Fruit fly (Drosophila melanogaster): ENCODE results near the gene Tmf.
A peak's percentile ranks its signal among the peaks of the same experiment; 100 is the strongest.

The Tmf gene

DNA sequence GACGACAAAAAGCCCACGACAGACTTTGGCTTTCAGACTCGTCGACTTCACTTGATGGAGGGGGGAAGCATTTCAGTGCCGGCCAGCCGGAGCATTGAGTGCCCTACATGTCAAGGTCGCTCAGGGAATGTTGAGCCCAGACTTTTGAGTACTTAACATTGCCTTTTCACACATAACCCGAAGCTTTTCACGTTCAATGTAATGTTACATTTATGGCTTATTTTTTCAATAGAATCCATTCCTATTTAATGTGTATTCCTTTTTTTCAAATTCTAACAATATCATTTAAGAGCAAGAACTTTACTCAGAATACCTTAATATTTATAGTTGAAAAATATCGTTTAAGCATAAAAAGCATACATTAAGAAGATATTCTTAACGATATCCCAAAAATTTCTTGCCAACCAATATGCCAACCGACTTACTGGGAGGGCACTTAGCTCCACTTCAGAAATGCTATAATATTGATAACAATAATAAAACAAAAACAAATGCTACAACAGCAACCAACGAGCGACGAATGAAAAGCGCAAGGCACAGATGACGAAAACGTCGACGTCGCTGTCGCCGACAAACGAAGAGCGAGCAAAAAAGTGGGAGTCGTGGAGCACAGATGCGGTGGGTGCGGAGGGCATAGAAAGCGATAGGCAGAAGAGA lies 15.7 kb downstream of the Tmf start (continued):
- TF ChIP-seq zfh1 (GFP tag; IDR thresholded peaks at IDR 0.05) = peak; percentile 60
- peak; percentile 12; the same call in 1 of the 2 replicates for TF ChIP-seq Ravus (GFP tag; IDR thresholded peaks at IDR 0.05)
- TF ChIP-seq CG10959 (GFP tag; IDR thresholded peaks at IDR 0.05) = no peak
- no peak for TF ChIP-seq HLHmδ (GFP tag; optimal IDR thresholded peaks at IDR 0.05)
- peak; percentile 73 for TF ChIP-seq CG17385 (GFP tag; optimal IDR thresholded peaks at IDR 0.05)
- peak; percentile 88 for TF ChIP-seq Adf1 (GFP tag; IDR thresholded peaks at IDR 0.05)
- TF ChIP-seq CG17829 (tag; optimal IDR thresholded peaks at IDR 0.05) = peak; percentile 76
- TF ChIP-seq Poxn (GFP tag; IDR thresholded peaks at IDR 0.05) = no peak
- no peak for TF ChIP-seq ac (GFP tag; optimal IDR thresholded peaks at IDR 0.05)
- TF ChIP-seq eyg (GFP tag; optimal IDR thresholded peaks at IDR 0.05) = no peak
- no peak for TF ChIP-seq da (GFP tag; optimal IDR thresholded peaks at IDR 0.05)
- no peak for TF ChIP-seq crp (GFP tag; optimal IDR thresholded peaks at IDR 0.05)
- TF ChIP-seq fu2 (GFP tag; optimal IDR thresholded peaks at IDR 0.05) = no peak
- no peak for TF ChIP-seq CG10321 (GFP tag; IDR thresholded peaks at IDR 0.05)
- TF ChIP-seq CG14667 (GFP tag; IDR thresholded peaks at IDR 0.05) = 0 out of 2 replicates have a peak, but pooled peaks have one; percentile 44
- TF ChIP-seq btn (GFP tag; optimal IDR thresholded peaks at IDR 0.05) = peak; percentile 43
- TF ChIP-seq phol (tag; optimal IDR thresholded peaks at IDR 0.05) = peak; percentile 90
- no peak for TF ChIP-seq dm (GFP tag; optimal IDR thresholded peaks at IDR 0.05)
- TF ChIP-seq NC2β (GFP tag; optimal IDR thresholded peaks at IDR 0.05) = no peak
- TF ChIP-seq Med (GFP tag) = peak; percentile 88
- TF ChIP-seq Nf-YB (GFP tag; optimal IDR thresholded peaks at IDR 0.05) = no peak
- TF ChIP-seq danr (GFP tag; IDR thresholded peaks at IDR 0.05) = peak; percentile 57
- TF ChIP-seq CG10462 (GFP tag; optimal IDR thresholded peaks at IDR 0.05) = no peak
- TF ChIP-seq CG6175 (GFP tag; IDR thresholded peaks at IDR 0.05) = 0 out of 3 replicates have a peak, but pooled peaks have one; percentile 41
- TF ChIP-seq CG11093 (GFP tag; IDR thresholded peaks at IDR 0.05) = peak; percentile 75
- peak; percentile 26 for TF ChIP-seq CG17186 (GFP tag; optimal IDR thresholded peaks at IDR 0.05)
- TF ChIP-seq CG7556 (GFP tag; optimal IDR thresholded peaks at IDR 0.05) = peak; percentile 72
- peak; percentile 77 for TF ChIP-seq CG8388 (GFP tag; optimal IDR thresholded peaks at IDR 0.05)
- TF ChIP-seq CG4854 (GFP tag; optimal IDR thresholded peaks at IDR 0.05) = peak; percentile 61
- no peak for TF ChIP-seq CG4282 (GFP tag; optimal IDR thresholded peaks at IDR 0.05)
- no peak for TF ChIP-seq Atf-2 (GFP tag; optimal IDR thresholded peaks at IDR 0.05)
- TF ChIP-seq ap (GFP tag; IDR thresholded peaks at IDR 0.05) = peak; percentile 68
- TF ChIP-seq Opbp (GFP tag; IDR thresholded peaks at IDR 0.05; ENCODE audit: partially characterized antibody) = no peak
- peak; percentile 84 for TF ChIP-seq Ptx1 (GFP tag; IDR thresholded peaks at IDR 0.05)
- TF ChIP-seq CG3995 (GFP tag; optimal IDR thresholded peaks at IDR 0.05) = peak; percentile 59
- TF ChIP-seq seq (GFP tag; IDR thresholded peaks at IDR 0.05) = 0 out of 2 replicates have a peak, but pooled peaks have one; percentile 10
- peak; percentile 18 for TF ChIP-seq CG1529 (GFP tag; optimal IDR thresholded peaks at IDR 0.05)
- TF ChIP-seq Ssrp (tag; optimal IDR thresholded peaks at IDR 0.05) = peak; percentile 85
- TF ChIP-seq Dip2 (GFP tag; IDR thresholded peaks at IDR 0.05) = no peak
- no peak for TF ChIP-seq NfI (GFP tag; optimal IDR thresholded peaks at IDR 0.05)
- TF ChIP-seq CG6854 (GFP tag; optimal IDR thresholded peaks at IDR 0.05) = peak; percentile 81
- TF ChIP-seq CG15696 (tag; optimal IDR thresholded peaks at IDR 0.05) = peak; percentile 46
- no peak for TF ChIP-seq Mad (GFP tag; optimal IDR thresholded peaks at IDR 0.05)
- no peak for TF ChIP-seq CG3065 (GFP tag; optimal IDR thresholded peaks at IDR 0.05)
- peak; percentile 89 for TF ChIP-seq Meics (GFP tag; optimal IDR thresholded peaks at IDR 0.05)
- TF ChIP-seq dpn (GFP tag; optimal IDR thresholded peaks at IDR 0.05) = peak; percentile 23 to 87
- TF ChIP-seq CG1603 (tag; optimal IDR thresholded peaks at IDR 0.05) = no peak
- TF ChIP-seq Awh (GFP tag; IDR thresholded peaks at IDR 0.05) = peak; percentile 73
- no peak for TF ChIP-seq CG4360 (GFP tag; IDR thresholded peaks at IDR 0.05)
- TF ChIP-seq pnt (GFP tag; optimal IDR thresholded peaks at IDR 0.05) = peak; percentile 84
- TF ChIP-seq CG30403 (GFP tag; optimal IDR thresholded peaks at IDR 0.05) = peak; percentile 64

Data from whole organism, embryonic.